Worm (Caenorhabditis elegans): ENCODE measurements around the gene sre-44.

Gene sre-44

DNA sequence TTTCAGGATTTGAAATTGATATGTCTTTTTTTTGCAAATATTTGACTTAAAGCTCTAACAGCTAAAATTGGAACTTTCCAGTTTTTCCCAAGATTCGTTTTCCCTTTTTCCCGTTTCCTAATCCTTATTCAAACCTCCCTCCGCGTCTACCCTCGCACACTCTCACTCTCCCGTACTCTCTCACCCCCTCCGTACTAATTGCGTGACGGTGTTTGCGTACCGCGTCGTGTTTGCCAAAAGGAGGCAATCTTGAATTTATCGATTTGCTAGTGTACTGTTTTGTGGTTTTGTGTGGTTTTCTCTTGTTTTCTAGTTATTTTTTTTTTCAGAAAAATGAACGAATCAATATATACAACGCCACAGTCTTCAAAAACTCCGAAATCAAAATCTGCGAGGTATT lies 40.8 kb upstream of the sre-44 start, which contains the start of gene citk-1 (continued):
- TF ChIP-seq mep-1 (tag; optimal IDR thresholded peaks at IDR 0.05): peak; percentile 92
- peak; percentile 75 for TF ChIP-seq tbx-2 (tag; optimal IDR thresholded peaks at IDR 0.05)
- peak; percentile 26 for TF ChIP-seq lin-15B (tag; optimal IDR thresholded peaks at IDR 0.05)
- TF ChIP-seq jun-1 (tag; optimal IDR thresholded peaks at IDR 0.05): peak; percentile 61
- peak; percentile 81 for TF ChIP-seq nhr-85 (tag)
- no peak for TF ChIP-seq C34B4.2 (tag; optimal IDR thresholded peaks at IDR 0.05)
- no peak for TF ChIP-seq nhr-11 (tag; optimal IDR thresholded peaks at IDR 0.05)
- no peak for TF ChIP-seq nhr-12 (tag; optimal IDR thresholded peaks at IDR 0.05)
- peak; percentile 88 for TF ChIP-seq blmp-1 (tag; optimal IDR thresholded peaks at IDR 0.05)
- TF ChIP-seq ama-1 (optimal IDR thresholded peaks at IDR 0.05): no peak
- no peak for TF ChIP-seq hlh-4 (tag; optimal IDR thresholded peaks at IDR 0.05)
- no peak for TF ChIP-seq mab-9 (GFP tag; IDR thresholded peaks at IDR 0.05)
- TF ChIP-seq zip-4 (GFP tag; optimal IDR thresholded peaks at IDR 0.05): peak; percentile 5
- no peak for TF ChIP-seq unc-62 (GFP tag; optimal IDR thresholded peaks at IDR 0.05)
- peak; percentile 76 for TF ChIP-seq lin-13 (GFP tag; optimal IDR thresholded peaks at IDR 0.05)
- TF ChIP-seq nhr-47 (tag; optimal IDR thresholded peaks at IDR 0.05): peak; percentile 81
- no peak for TF ChIP-seq ces-1 (GFP tag; optimal IDR thresholded peaks at IDR 0.05)
- no peak for TF ChIP-seq sptf-1 (tag; optimal IDR thresholded peaks at IDR 0.05)
- TF ChIP-seq fkh-4 (tag; optimal IDR thresholded peaks at IDR 0.05; ENCODE audit: borderline replicate concordance): no peak
- TF ChIP-seq swsn-7 (tag; optimal IDR thresholded peaks at IDR 0.05): peak; percentile 73
- TF ChIP-seq dpl-1 (GFP tag; optimal IDR thresholded peaks at IDR 0.05): peak; percentile 98 to 99 (median 98)
- TF ChIP-seq ztf-11 (tag; optimal IDR thresholded peaks at IDR 0.05): peak in 1 of 2 experiments; percentile 43
- peak; percentile 73 for TF ChIP-seq unc-86 (tag; optimal IDR thresholded peaks at IDR 0.05)
- peak; percentile 86 for TF ChIP-seq rnt-1 (tag; optimal IDR thresholded peaks at IDR 0.05)
- no peak for TF ChIP-seq ets-5 (GFP tag; IDR thresholded peaks at IDR 0.05)
- TF ChIP-seq dsc-1 (tag; optimal IDR thresholded peaks at IDR 0.05): peak; percentile 64
- peak; percentile 20 for TF ChIP-seq elt-2 (tag; optimal IDR thresholded peaks at IDR 0.05)
- TF ChIP-seq lir-3 (tag; optimal IDR thresholded peaks at IDR 0.05; ENCODE audit: poor library complexity): no peak
- peak; percentile 85 to 98 for TF ChIP-seq efl-1 (optimal IDR thresholded peaks at IDR 0.05)
- peak; percentile 99 to 100 for TF ChIP-seq efl-1 (GFP tag; optimal IDR thresholded peaks at IDR 0.05 in 1 of 2)
- TF ChIP-seq sup-37 (GFP tag; optimal IDR thresholded peaks at IDR 0.05): no peak
- peak; percentile 21 for TF ChIP-seq fkh-10 (GFP tag; optimal IDR thresholded peaks at IDR 0.05)
- TF ChIP-seq irx-1 (tag; optimal IDR thresholded peaks at IDR 0.05): no peak
- no peak for TF ChIP-seq aha-1 (tag; optimal IDR thresholded peaks at IDR 0.05)
- TF ChIP-seq Y116A8C.19 (tag; optimal IDR thresholded peaks at IDR 0.05; ENCODE audit: borderline replicate concordance): no peak
- TF ChIP-seq efl-3 (GFP tag; optimal IDR thresholded peaks at IDR 0.05): no peak
- TF ChIP-seq lin-39 (tag; optimal IDR thresholded peaks at IDR 0.05): no peak

ce11 chrII:13916040-13916439 lies 33.4 kb upstream of the sre-44 start, which contains the start of gene mltn-3:
Gene mltn-3 (plus strand): TSS chrII:13916340.
- TF ChIP-seq grh-1 (GFP tag; IDR thresholded peaks at IDR 0.05) (no peak), zag-1 (tag; optimal IDR thresholded peaks at IDR 0.05) (no peak), Y116A8C.19 (tag; optimal IDR thresholded peaks at IDR 0.05; ENCODE audit: borderline replicate concordance) (no peak), C16A3.4 (tag; optimal IDR thresholded peaks at IDR 0.05) (no peak), sptf-1 (tag; optimal IDR thresholded peaks at IDR 0.05) (no peak), unc-62 (GFP tag; optimal IDR thresholded peaks at IDR 0.05) (no peak)

DNA sequence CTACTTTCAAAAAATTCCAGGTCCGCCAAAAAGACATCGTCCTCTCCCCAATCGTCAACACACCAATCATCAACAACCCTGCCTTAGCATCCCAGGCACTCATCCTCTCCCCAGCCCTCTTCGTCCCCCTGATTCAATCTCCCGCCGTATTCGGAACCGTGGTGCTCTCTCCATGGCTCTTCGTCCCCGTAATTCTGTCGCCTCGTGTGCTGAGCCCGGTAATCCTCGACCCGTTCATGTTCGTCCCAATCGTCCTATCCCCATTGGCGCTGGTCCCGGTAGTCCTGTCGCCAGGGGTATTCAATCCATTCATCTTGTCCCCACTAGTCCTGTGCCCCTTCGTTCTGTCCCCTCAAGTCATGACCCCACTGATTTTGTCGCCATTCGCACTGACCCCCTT lies 30.3 kb upstream of the sre-44 start:
- no peak for TF ChIP-seq nhr-84 (tag; optimal IDR thresholded peaks at IDR 0.05)
- no peak for TF ChIP-seq efl-1 (optimal IDR thresholded peaks at IDR 0.05)
- TF ChIP-seq efl-1 (GFP tag; optimal IDR thresholded peaks at IDR 0.05 in 1 of 2): peak in 1 of 2 experiments; percentile 84
